Fruit fly (Drosophila melanogaster): Measurements from ENCODE around the gene lic.

The lic gene

DNA sequence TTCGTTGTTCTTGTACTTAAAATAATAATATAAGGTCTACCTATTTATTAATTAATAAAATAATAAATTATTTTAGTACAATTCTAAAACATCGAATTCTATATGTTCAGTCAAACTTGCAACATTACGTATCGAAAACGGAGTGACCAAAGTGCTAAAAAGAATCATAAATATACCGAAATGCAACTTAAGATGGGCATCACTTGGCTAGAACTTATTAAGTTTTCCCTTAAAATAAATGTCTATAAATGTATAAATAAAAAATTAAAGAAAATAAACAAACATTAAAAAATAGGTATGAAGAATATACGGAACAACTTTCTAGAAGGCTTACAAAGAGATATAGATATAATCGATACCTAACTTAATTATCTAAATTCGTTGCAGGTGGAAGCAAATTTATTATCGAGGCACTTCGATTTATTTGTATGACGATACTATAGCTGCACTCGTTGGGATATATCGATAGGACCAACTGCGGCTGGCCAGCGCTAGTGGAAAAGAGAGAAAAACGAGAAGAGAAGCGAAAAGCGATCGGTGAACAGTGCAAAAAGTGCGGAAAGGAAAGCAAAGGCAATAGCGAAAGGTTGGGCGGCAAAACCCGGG lies at the start of gene lic (continued):
- TF ChIP-seq CG31441 (GFP tag; IDR thresholded peaks at IDR 0.05) (no peak), psq (GFP tag; optimal IDR thresholded peaks at IDR 0.05) (no peak), Dref (GFP tag; IDR thresholded peaks at IDR 0.05) (peak; percentile 86), CG7987 (GFP tag; optimal IDR thresholded peaks at IDR 0.05) (no peak), pb (GFP tag; optimal IDR thresholded peaks at IDR 0.05) (no peak)

DNA sequence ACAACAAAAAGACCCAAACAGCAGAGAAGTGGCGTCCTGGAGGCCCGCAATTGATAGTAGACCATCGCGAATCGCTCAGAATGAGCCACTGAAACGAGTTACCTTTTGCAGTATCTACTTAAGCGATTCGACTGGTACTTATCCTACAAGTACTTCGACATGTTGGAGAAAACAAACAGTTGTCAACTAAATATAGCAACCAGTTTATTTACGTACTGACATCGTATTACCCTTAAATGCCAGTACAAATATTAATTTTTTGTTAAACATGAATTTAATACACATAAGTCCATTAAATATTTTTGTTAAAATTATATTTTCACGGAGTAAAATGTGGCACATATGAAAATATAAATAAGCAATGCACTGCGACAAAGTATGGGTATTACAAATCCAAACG lies 35.7 kb upstream of the lic start, which contains the start of gene CG12715:
TSS of gene CG12715 (minus strand) at position 101 of the 400 bp plus-strand sequence.
- no peak for TF ChIP-seq CG7786 (GFP tag; optimal IDR thresholded peaks at IDR 0.05)
- no peak for TF ChIP-seq CG5953 (GFP tag; IDR thresholded peaks at IDR 0.05)
- no peak for TF ChIP-seq dmrt11E (tag; optimal IDR thresholded peaks at IDR 0.05)
- TF ChIP-seq Kr (GFP tag; optimal IDR thresholded peaks at IDR 0.05), result no peak
- TF ChIP-seq CG11560 (tag; IDR thresholded peaks at IDR 0.05), result no peak
- no peak for TF ChIP-seq CG12155 (GFP tag; optimal IDR thresholded peaks at IDR 0.05)
- no peak for TF ChIP-seq her (GFP tag; optimal IDR thresholded peaks at IDR 0.05)
- TF ChIP-seq NC2α (GFP tag; optimal IDR thresholded peaks at IDR 0.05), result no peak
- TF ChIP-seq CG7357 (GFP tag; IDR thresholded peaks at IDR 0.05), result no peak
- no peak for TF ChIP-seq CG1832 (GFP tag; optimal IDR thresholded peaks at IDR 0.05)
- no peak for TF ChIP-seq CG17361 (GFP tag; IDR thresholded peaks at IDR 0.05)
- no peak for TF ChIP-seq CG18619 (GFP tag; optimal IDR thresholded peaks at IDR 0.05)
- no peak for TF ChIP-seq pros (GFP tag; optimal IDR thresholded peaks at IDR 0.05)
- TF ChIP-seq ato (GFP tag; IDR thresholded peaks at IDR 0.05; ENCODE audit: partially characterized antibody), result no peak
- TF ChIP-seq gcm2 (GFP tag; optimal IDR thresholded peaks at IDR 0.05), result no peak
- TF ChIP-seq sr (GFP tag; IDR thresholded peaks at IDR 0.05), result no peak
- no peak for TF ChIP-seq so (GFP tag; IDR thresholded peaks at IDR 0.05)
- TF ChIP-seq CG10267 (tag; optimal IDR thresholded peaks at IDR 0.05), result no peak

dm6 chrX:13087333-13087828 lies 3.6 kb upstream of the lic start:
- TF ChIP-seq CG17328 (GFP tag; IDR thresholded peaks at IDR 0.05) (no peak), lbe (GFP tag; optimal IDR thresholded peaks at IDR 0.05) (peak; percentile 2), Ravus (GFP tag; IDR thresholded peaks at IDR 0.05) (no peak), cg (GFP tag; optimal IDR thresholded peaks at IDR 0.05) (peak; percentile 50), sob (GFP tag; IDR thresholded peaks at IDR 0.05) (peak; percentile 47; the same call in 1 of the 2 replicates), Vsx1 (GFP tag; optimal IDR thresholded peaks at IDR 0.05) (peak; percentile 60), gfzf (GFP tag; optimal IDR thresholded peaks at IDR 0.05) (no peak), Fer1 (GFP tag; optimal IDR thresholded peaks at IDR 0.05) (peak; percentile 24), chinmo (GFP tag; IDR thresholded peaks at IDR 0.05; ENCODE audit: partially characterized antibody) (peak; percentile 81; the same call in 2 of the 4 replicates), CG6765 (GFP tag; optimal IDR thresholded peaks at IDR 0.05) (peak; percentile 33), sd (tag; optimal IDR thresholded peaks at IDR 0.05) (peak; percentile 10), sens-2 (GFP tag; IDR thresholded peaks at IDR 0.05) (no peak), CG3847 (GFP tag; IDR thresholded peaks at IDR 0.05) (0 out of 2 replicates have a peak, but pooled peaks have one; percentile 19), CG4707 (GFP tag; optimal IDR thresholded peaks at IDR 0.05) (peak; percentile 48), pfk (GFP tag; optimal IDR thresholded peaks at IDR 0.05) (no peak), Fer3 (tag; optimal IDR thresholded peaks at IDR 0.05) (peak; percentile 18), sqz (GFP tag; optimal IDR thresholded peaks at IDR 0.05) (peak; percentile 93), CG18619 (GFP tag; optimal IDR thresholded peaks at IDR 0.05) (no peak), Ets97D (GFP tag; optimal IDR thresholded peaks at IDR 0.05) (no peak), cwo (GFP tag; optimal IDR thresholded peaks at IDR 0.05) (peak; percentile 26), gro (GFP tag; optimal IDR thresholded peaks at IDR 0.05) (peak; percentile 51), CG4424 (GFP tag; optimal IDR thresholded peaks at IDR 0.05) (no peak), CG18011 (GFP tag; optimal IDR thresholded peaks at IDR 0.05) (no peak), CG32532 (GFP tag; IDR thresholded peaks at IDR 0.05) (peak; percentile 44; the same call in 1 of the 2 replicates), Elba2 (GFP tag; optimal IDR thresholded peaks at IDR 0.05) (peak; percentile 91), CG2120 (GFP tag; optimal IDR thresholded peaks at IDR 0.05) (peak; percentile 45)

Data from whole organism, embryonic.